Worm (Caenorhabditis elegans): ENCODE data around the gene srh-171.

Gene srh-171

ce11 chrV:20011199-20011598, 45.7 kb downstream of the srh-171 start:
- TF ChIP-seq irx-1 (tag; optimal IDR thresholded peaks at IDR 0.05) (no peak), fkh-4 (tag; optimal IDR thresholded peaks at IDR 0.05; ENCODE audit: borderline replicate concordance) (no peak), aly-2 (tag; optimal IDR thresholded peaks at IDR 0.05) (no peak), nhr-20 (tag; optimal IDR thresholded peaks at IDR 0.05) (no peak), nhr-28 (tag; optimal IDR thresholded peaks at IDR 0.05) (no peak), mdl-1 (tag; optimal IDR thresholded peaks at IDR 0.05) (no peak), swsn-7 (tag; optimal IDR thresholded peaks at IDR 0.05) (no peak), hpl-2 (GFP tag; optimal IDR thresholded peaks at IDR 0.05) (no peak), pax-3 (tag; optimal IDR thresholded peaks at IDR 0.05) (no peak), jun-1 (tag; optimal IDR thresholded peaks at IDR 0.05) (no peak), mab-9 (GFP tag; IDR thresholded peaks at IDR 0.05) (no peak), unc-98 (GFP tag; IDR thresholded peaks at IDR 0.05) (no peak)

ce11 chrV:20011654-20012053, 46.2 kb downstream of the srh-171 start, which contains the start of gene Y60A3A.21:
Gene Y60A3A.21, plus strand, starts transcription at chrV:20011954.
- TF ChIP-seq lin-14 (GFP tag; optimal IDR thresholded peaks at IDR 0.05) (no peak), pag-3 (tag; optimal IDR thresholded peaks at IDR 0.05; ENCODE audit: borderline replicate concordance, insufficient read depth) (no peak), ama-1 (optimal IDR thresholded peaks at IDR 0.05) (no peak), elt-3 (tag; optimal IDR thresholded peaks at IDR 0.05) (no peak)

ce11 chrV:20021347-20021746, 55.8 kb downstream of the srh-171 start:
- TF ChIP-seq hlh-17 (GFP tag; optimal IDR thresholded peaks at IDR 0.05; ENCODE audit: borderline replicate concordance), result no peak
- no peak for TF ChIP-seq xbp-1 (tag; optimal IDR thresholded peaks at IDR 0.05)
- TF ChIP-seq dpl-1 (GFP tag; optimal IDR thresholded peaks at IDR 0.05), result no peak
- no peak for TF ChIP-seq ceh-90 (tag; optimal IDR thresholded peaks at IDR 0.05)
- no peak for TF ChIP-seq unc-86 (tag; optimal IDR thresholded peaks at IDR 0.05)
- no peak for TF ChIP-seq fkh-8 (tag; optimal IDR thresholded peaks at IDR 0.05)
- no peak for TF ChIP-seq unc-30 (tag; optimal IDR thresholded peaks at IDR 0.05)
- no peak for TF ChIP-seq swsn-7 (tag; optimal IDR thresholded peaks at IDR 0.05)
- no peak for TF ChIP-seq egl-27 (tag; optimal IDR thresholded peaks at IDR 0.05)
